Worm (Caenorhabditis elegans) whole organism, young adult: ENCODE data around the gene allo-1.

Experiments
- Y79H2A.3 ChIP-seq: fragments of 200-800 bp; sonication (Bioruptor generic); conservative IDR thresholded peaks from 2 replicates; pipeline ENCODE4 v1.3.6; 2022; ENCODE audit warnings: missing genetic modification reagents, missing genetic modification characterization, missing compliant biosample characterization
- dpl-1 ChIP-seq: fragments of 150-350 bp; optimal IDR thresholded peaks from 2 replicates; lab custom pipeline; 2014; ENCODE audit warnings: missing biosample characterization, missing genetic modification reagents, missing genetic modification characterization
- gei-17 ChIP-seq: fragments of 200-800 bp; sonication (Bioruptor generic); optimal IDR thresholded peaks from 2 replicates; lab custom pipeline; 2018; ENCODE audit warnings: mild to moderate bottlenecking, missing genetic modification characterization, missing compliant biosample characterization
- nhr-90 ChIP-seq: sonication (generic microtip); optimal IDR thresholded peaks from 2 replicates; lab custom pipeline; 2016; ENCODE audit warnings: missing genotype, mild to moderate bottlenecking, missing genetic modification characterization, missing compliant biosample characterization
- snpc-4 ChIP-seq, 5 experiments: fragments of 150-350 bp in 1 of 5; sonication (generic microtip) in 4 of 5; optimal IDR thresholded peaks; 2 replicates each; lab custom pipeline; 2014 to 2018; ENCODE audit warnings: missing genetic modification characterization in 5 of 5, missing biosample characterization in 3 of 5, antibody characterized with exemption in 2 of 5, mild to moderate bottlenecking in 2 of 5, missing compliant biosample characterization in 2 of 5, missing genotype in 2 of 5, moderate library complexity in 2 of 5, missing genetic modification reagents in 1 of 5
- tbp1 ChIP-seq: fragments of 200-800 bp; sonication (Bioruptor generic); optimal IDR thresholded peaks from 2 replicates; lab custom pipeline; 2018; ENCODE audit warnings: mild to moderate bottlenecking, missing genetic modification characterization, missing compliant biosample characterization
- unc-62 ChIP-seq: fragments of 150-350 bp; optimal IDR thresholded peaks from 2 replicates; lab custom pipeline; 2014; ENCODE audit warnings: missing biosample characterization, missing genetic modification reagents, missing genetic modification characterization

DNA sequence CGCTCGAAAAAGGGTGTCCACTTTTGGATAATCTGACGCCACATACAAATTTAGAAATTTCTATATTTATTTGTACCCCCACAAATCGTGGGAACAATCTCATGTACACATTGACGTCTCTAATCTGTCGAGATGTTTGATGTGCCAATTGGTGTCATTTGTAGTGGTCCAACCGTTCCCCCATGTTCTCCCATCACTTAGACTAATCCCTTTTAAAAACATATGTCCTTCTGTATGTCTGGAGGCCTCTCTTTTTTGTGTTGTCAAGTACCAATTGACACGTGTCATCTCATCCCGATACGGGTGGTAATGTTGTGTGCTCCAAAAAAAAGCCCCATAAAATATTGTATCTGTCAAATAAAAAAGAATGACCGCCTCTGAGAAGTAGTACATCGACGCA, 48.5 kb upstream of the allo-1 start:
- TF ChIP-seq unc-62 = no peak
- no peak for TF ChIP-seq nhr-90 (tag; lab: Kevin White, UChicago)
- TF ChIP-seq Y79H2A.3 = no peak
- TF ChIP-seq snpc-4 (GFP tag; optimal IDR thresholded peaks at IDR 0.05; lab: Kevin White, UChicago) = no peak
- no peak for TF ChIP-seq snpc-4 (tag; optimal IDR thresholded peaks at IDR 0.05; lab: Kevin White, UChicago)
- TF ChIP-seq gei-17 (GFP tag; lab: Kevin White, UChicago) = no peak
- TF ChIP-seq dpl-1 (GFP tag; lab: Kevin White, UChicago) = no peak
- no peak for TF ChIP-seq tbp1
